Fruit fly (Drosophila melanogaster): ENCODE results near the gene CG9259.

DNA sequence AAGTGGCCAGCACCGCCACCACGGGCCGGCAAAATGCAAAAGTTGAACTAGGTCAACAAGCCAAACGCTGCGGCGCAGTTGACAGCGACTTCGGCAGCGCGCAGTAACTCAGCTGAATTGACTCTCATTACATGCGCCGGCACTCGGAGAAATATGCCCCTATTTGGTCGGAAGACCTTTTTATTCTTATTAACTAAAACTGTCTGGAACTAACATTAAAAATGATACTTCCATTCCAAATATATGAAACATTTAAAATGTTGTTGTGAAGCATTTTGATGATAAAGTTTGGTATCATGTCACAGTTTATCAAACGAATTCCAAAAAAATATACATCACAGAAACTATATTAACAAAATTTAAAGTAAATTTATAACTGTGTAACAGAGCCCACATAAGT is 22.0 kb upstream of the CG9259 start:
- TF ChIP-seq ovo (GFP tag; optimal IDR thresholded peaks at IDR 0.05) (no peak), tj (GFP tag; optimal IDR thresholded peaks at IDR 0.05) (no peak), cnc (optimal IDR thresholded peaks at IDR 0.05) (no peak), CG11617 (GFP tag; optimal IDR thresholded peaks at IDR 0.05) (no peak), kay (GFP tag; ENCODE audit: borderline replicate concordance) (no peak), Hr96 (GFP tag; optimal IDR thresholded peaks at IDR 0.05) (no peak), pad (GFP tag; optimal IDR thresholded peaks at IDR 0.05) (no peak), CG12768 (GFP tag; optimal IDR thresholded peaks at IDR 0.05) (no peak), CG1620 (GFP tag; optimal IDR thresholded peaks at IDR 0.05) (no peak), CG7101 (tag; optimal IDR thresholded peaks at IDR 0.05) (no peak), Crg-1 (GFP tag; optimal IDR thresholded peaks at IDR 0.05) (no peak), toe (GFP tag; optimal IDR thresholded peaks at IDR 0.05) (no peak)

Measured in whole organism, adult.